Worm (Caenorhabditis elegans) whole organism, young adult: ENCODE data around the gene T15B7.8.

Source experiments
- B0261.1 ChIP-seq: sonication (generic microtip); optimal IDR thresholded peaks from 2 replicates; lab custom pipeline; 2016; ENCODE audit warnings: mild to moderate bottlenecking, missing genetic modification characterization, moderate library complexity, missing compliant biosample characterization
- F22D6.2 ChIP-seq: sonication (generic microtip); optimal IDR thresholded peaks from 2 replicates; lab custom pipeline; 2016; ENCODE audit warnings: mild to moderate bottlenecking, missing genetic modification characterization, missing compliant biosample characterization
- F37B4.10 ChIP-seq: fragments of 200-800 bp; sonication (Bioruptor generic); IDR thresholded peaks from 2 replicates; pipeline ENCODE4 v1.3.6; 2022; ENCODE audit warnings: missing genetic modification characterization, missing compliant biosample characterization
- F52B5.7 ChIP-seq: sonication (generic microtip); optimal IDR thresholded peaks from 2 replicates; lab custom pipeline; 2016; ENCODE audit warnings: mild to moderate bottlenecking, missing genetic modification characterization, missing compliant biosample characterization
- Y53F4B.3 ChIP-seq: fragments of 200-800 bp; sonication (Bioruptor generic); IDR thresholded peaks from 2 replicates; pipeline ENCODE4 v1.3.6; 2022; ENCODE audit warnings: missing genetic modification reagents, missing genetic modification characterization, missing compliant biosample characterization
- Y53G8AR.9 ChIP-seq: fragments of 200-800 bp; sonication (Bioruptor generic); conservative IDR thresholded peaks from 2 replicates; pipeline ENCODE4 v1.3.6; 2022; ENCODE audit warnings: missing genetic modification reagents, missing genetic modification characterization, missing compliant biosample characterization
- aptf-2 ChIP-seq: fragments of 200-800 bp; sonication (Bioruptor generic); conservative IDR thresholded peaks from 2 replicates; pipeline ENCODE4 v1.3.6; 2022; ENCODE audit warnings: missing genetic modification reagents, missing genetic modification characterization, missing compliant biosample characterization
- cebp-1 ChIP-seq, 2 experiments: fragments of 200-800 bp in 1 of 2; sonication (Bioruptor generic) in 1 of 2; sonication (generic microtip) in 1 of 2; IDR thresholded peaks in 1 of 2; optimal IDR thresholded peaks in 1 of 2; 2 replicates each; pipeline versions ENCODE4 v1.3.6 to Lab custom; 2017 to 2022; ENCODE audit warnings: missing compliant biosample characterization in 2 of 2, missing genetic modification characterization in 2 of 2, mild to moderate bottlenecking in 1 of 2, missing genetic modification reagents in 1 of 2, moderate library complexity in 1 of 2
- ceh-100 ChIP-seq: fragments of 200-800 bp; sonication (Bioruptor generic); IDR thresholded peaks from 2 replicates; pipeline ENCODE4 v1.3.6; 2022; ENCODE audit warnings: missing genetic modification reagents, missing genetic modification characterization, missing compliant biosample characterization
- ceh-79 ChIP-seq: sonication (generic microtip); optimal IDR thresholded peaks from 2 replicates; lab custom pipeline; 2017; ENCODE audit warnings: mild to moderate bottlenecking, missing genetic modification characterization, missing compliant biosample characterization
- ceh-91 ChIP-seq: fragments of 200-800 bp; sonication (Bioruptor generic); IDR thresholded peaks from 2 replicates; pipeline ENCODE4 v1.3.6; 2022; ENCODE audit warnings: missing genetic modification reagents, missing genetic modification characterization, missing compliant biosample characterization
- dpl-1 ChIP-seq: fragments of 150-350 bp; optimal IDR thresholded peaks from 2 replicates; lab custom pipeline; 2014; ENCODE audit warnings: missing biosample characterization, missing genetic modification reagents, missing genetic modification characterization
- efl-1 ChIP-seq: fragments of 150-350 bp; optimal IDR thresholded peaks from 2 replicates; lab custom pipeline; 2014; ENCODE audit warnings: missing biosample characterization, missing genetic modification reagents, missing genetic modification characterization
- ekl-4 ChIP-seq: fragments of 200-800 bp; sonication (Bioruptor generic); IDR thresholded peaks from 2 replicates; pipeline ENCODE4 v1.3.6; 2022; ENCODE audit warnings: missing genetic modification reagents, missing genetic modification characterization, missing compliant biosample characterization
- ets-4 ChIP-seq: fragments of 200-800 bp; sonication (Bioruptor generic); optimal IDR thresholded peaks from 2 replicates; lab custom pipeline; 2018; ENCODE audit warnings: mild to moderate bottlenecking, missing genetic modification characterization, missing compliant biosample characterization
- fkh-3 ChIP-seq: sonication (generic microtip); optimal IDR thresholded peaks from 2 replicates; lab custom pipeline; 2016; ENCODE audit warnings: mild to moderate bottlenecking, missing genetic modification characterization, missing compliant biosample characterization
- him-1 ChIP-seq: sonication (generic microtip); optimal IDR thresholded peaks from 2 replicates; lab custom pipeline; 2016; ENCODE audit warnings: missing genotype, missing genetic modification reagents, missing genetic modification characterization, missing compliant biosample characterization
- hmg-1.2 ChIP-seq: fragments of 200-800 bp; sonication (Bioruptor generic); IDR thresholded peaks from 2 replicates; pipeline ENCODE4 v1.3.6; 2022; ENCODE audit warnings: missing genetic modification reagents, missing genetic modification characterization, missing compliant biosample characterization
- hsf-1 ChIP-seq: fragments of 200-800 bp; sonication (Bioruptor generic); IDR thresholded peaks from 2 replicates; pipeline ENCODE4 v1.3.6; 2022; ENCODE audit warnings: missing genetic modification reagents, missing genetic modification characterization, missing compliant biosample characterization
- let-526 ChIP-seq: fragments of 200-800 bp; sonication (Bioruptor generic); IDR thresholded peaks from 2 replicates; pipeline ENCODE4 v1.3.6; 2022; ENCODE audit warnings: missing genetic modification reagents, missing genetic modification characterization, missing compliant biosample characterization
- lin-54 ChIP-seq: fragments of 200-800 bp; sonication (Bioruptor generic); optimal IDR thresholded peaks from 2 replicates; lab custom pipeline; 2018; ENCODE audit warnings: mild to moderate bottlenecking, missing genetic modification characterization, missing compliant biosample characterization
- lsl-1 ChIP-seq: fragments of 200-800 bp; sonication (Bioruptor generic); optimal IDR thresholded peaks from 2 replicates; lab custom pipeline; 2018; ENCODE audit warnings: mild to moderate bottlenecking, missing genetic modification characterization, moderate library complexity, missing compliant biosample characterization
- madf-6 ChIP-seq: fragments of 200-800 bp; sonication (Bioruptor generic); IDR thresholded peaks from 2 replicates; pipeline ENCODE4 v1.3.6; 2022; ENCODE audit warnings: missing genetic modification reagents, missing genetic modification characterization, missing compliant biosample characterization
- mcd-1 ChIP-seq: fragments of 200-800 bp; sonication (Bioruptor generic); IDR thresholded peaks from 2 replicates; pipeline ENCODE4 v1.3.6; 2022; ENCODE audit warnings: missing genetic modification reagents, missing genetic modification characterization, missing compliant biosample characterization
- mel-28 ChIP-seq: sonication (generic microtip); optimal IDR thresholded peaks from 2 replicates; lab custom pipeline; 2016; ENCODE audit warnings: borderline replicate concordance, mild to moderate bottlenecking, missing genetic modification characterization, missing compliant biosample characterization
- nfya-2 ChIP-seq: fragments of 200-800 bp; sonication (Bioruptor generic); IDR thresholded peaks from 2 replicates; pipeline ENCODE4 v1.3.6; 2022; ENCODE audit warnings: missing genetic modification reagents, missing genetic modification characterization, missing compliant biosample characterization
- nfyb-1 ChIP-seq: fragments of 200-800 bp; sonication (Bioruptor generic); IDR thresholded peaks from 2 replicates; pipeline ENCODE4 v1.3.6; 2022; ENCODE audit warnings: missing genetic modification reagents, missing genetic modification characterization, missing compliant biosample characterization
- nhr-179 ChIP-seq: sonication (generic microtip); optimal IDR thresholded peaks from 2 replicates; lab custom pipeline; 2016; ENCODE audit warnings: mild to moderate bottlenecking, missing genetic modification characterization, missing compliant biosample characterization
- nhr-80 ChIP-seq: sonication (generic microtip); optimal IDR thresholded peaks from 2 replicates; lab custom pipeline; 2016; ENCODE audit warnings: missing genetic modification characterization, missing compliant biosample characterization
- pha-4 ChIP-seq: fragments of 150-350 bp; sonication (generic microtip); optimal IDR thresholded peaks from 2 replicates; lab custom pipeline; 2014; ENCODE audit warnings: missing biosample characterization, missing genetic modification reagents, missing genetic modification characterization
- sea-2 ChIP-seq: fragments of 200-800 bp; sonication (Bioruptor generic); IDR thresholded peaks from 2 replicates; pipeline ENCODE4 v1.3.6; 2022; ENCODE audit warnings: missing genetic modification characterization, missing compliant biosample characterization
- snpc-1.1 ChIP-seq: sonication (generic microtip); optimal IDR thresholded peaks from 2 replicates; lab custom pipeline; 2017; ENCODE audit warnings: missing genetic modification characterization, mild to moderate bottlenecking, missing compliant biosample characterization, antibody characterized with exemption, moderate library complexity, missing genotype, missing genetic modification reagents; ENCODE audit not compliant: insufficient read depth
- snpc-3.4 ChIP-seq: sonication (generic microtip); optimal IDR thresholded peaks from 2 replicates; lab custom pipeline; 2017; ENCODE audit warnings: missing genetic modification characterization, mild to moderate bottlenecking, missing compliant biosample characterization, antibody characterized with exemption, moderate library complexity, missing genotype, missing genetic modification reagents
- tbp1 ChIP-seq: fragments of 200-800 bp; sonication (Bioruptor generic); optimal IDR thresholded peaks from 2 replicates; lab custom pipeline; 2018; ENCODE audit warnings: mild to moderate bottlenecking, missing genetic modification characterization, missing compliant biosample characterization
- tbx-9 ChIP-seq: sonication (generic microtip); optimal IDR thresholded peaks from 2 replicates; lab custom pipeline; 2016; ENCODE audit warnings: borderline replicate concordance, missing genetic modification characterization, inconsistent platforms, missing compliant biosample characterization
- unc-130 ChIP-seq: sonication (generic microtip); optimal IDR thresholded peaks from 2 replicates; lab custom pipeline; 2016; ENCODE audit warnings: missing genetic modification reagents, missing genetic modification characterization, missing compliant biosample characterization
- zfh-2 ChIP-seq: fragments of 200-800 bp; sonication (Bioruptor generic); conservative IDR thresholded peaks from 2 replicates; pipeline ENCODE4 v1.3.6; 2022; ENCODE audit warnings: missing genetic modification reagents, missing genetic modification characterization, missing compliant biosample characterization
- zim-3 ChIP-seq: sonication (generic microtip); optimal IDR thresholded peaks from 2 replicates; lab custom pipeline; 2017; ENCODE audit warnings: mild to moderate bottlenecking, missing genetic modification characterization, moderate library complexity, missing compliant biosample characterization
- ztf-6 ChIP-seq: fragments of 200-800 bp; sonication (Bioruptor generic); IDR thresholded peaks from 2 replicates; pipeline ENCODE4 v1.3.6; 2022; ENCODE audit warnings: missing genetic modification reagents, missing genetic modification characterization, missing compliant biosample characterization

Gene T15B7.8

DNA sequence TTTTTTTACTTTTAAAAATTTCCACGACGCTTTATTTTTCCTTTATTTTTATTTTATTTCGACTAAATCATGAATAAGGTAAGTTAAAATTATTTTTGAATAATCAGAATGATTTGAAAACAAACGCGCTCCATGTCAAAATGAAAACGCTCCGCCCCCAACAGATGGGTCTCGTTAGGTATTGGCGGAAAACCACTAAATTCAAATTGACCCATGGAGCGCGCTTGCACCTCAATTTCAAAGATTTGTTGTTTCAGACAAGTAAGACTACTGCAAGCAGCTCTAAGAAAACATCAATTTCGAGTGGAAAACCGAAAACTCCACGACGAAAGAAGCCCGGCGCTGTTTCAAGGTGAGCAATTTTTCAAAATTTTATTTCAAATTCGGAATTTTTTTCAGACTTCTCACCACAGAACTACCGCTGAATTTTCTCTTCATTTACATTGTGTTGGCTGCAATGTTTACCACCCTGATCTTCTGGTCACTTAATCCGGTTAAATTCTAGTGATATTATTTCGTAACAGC lies 33.6 kb upstream of the T15B7.8 start, which contains the start of gene ZC404.2:
ZC404.2 (plus strand) TSS at position 47 of the 525 bp plus-strand sequence.
- TF ChIP-seq pha-4 (tag; lab: Kevin White, UChicago) (no peak), ekl-4 (GFP tag; lab: Robert Waterston, UW) (0 out of 2 replicates have a peak, but pooled peaks have one; percentile 14), hmg-1.2 (0 out of 2 replicates have a peak, but pooled peaks have one; percentile 13), snpc-1.1 (no peak), Y53G8AR.9 (0 out of 2 replicates have a peak, but pooled peaks have one; percentile 51), ztf-6 (GFP tag; lab: Robert Waterston, UW) (no peak), mcd-1 (peak; percentile 30; the same call in 1 of the 2 replicates), him-1 (tag; lab: Kevin White, UChicago) (no peak), F52B5.7 (tag; lab: Kevin White, UChicago) (peak; percentile 36), zim-3 (tag; lab: Kevin White, UChicago) (no peak), cebp-1 (GFP tag; IDR thresholded peaks at IDR 0.05; lab: Robert Waterston, UW) (no peak), cebp-1 (tag; optimal IDR thresholded peaks at IDR 0.05; lab: Kevin White, UChicago) (peak; percentile 10), F37B4.10 (GFP tag; lab: Robert Waterston, UW) (no peak), zfh-2 (GFP tag; lab: Robert Waterston, UW) (no peak), ceh-100 (GFP tag; lab: Robert Waterston, UW) (no peak), snpc-3.4 (tag; lab: Kevin White, UChicago) (no peak), ceh-91 (GFP tag; lab: Robert Waterston, UW) (peak; percentile 34; the same call in 1 of the 2 replicates), nhr-80 (tag; lab: Kevin White, UChicago) (no peak), sea-2 (GFP tag; lab: Robert Waterston, UW) (no peak)
- TF ChIP-seq, all 124 proteins: peak for 7

ce11 chrV:6792565-6792964 lies 29.0 kb upstream of the T15B7.8 start, which contains the start of gene gck-2:
Gene gck-2 (minus strand): TSS chrV:6792665.
- TF ChIP-seq nfyb-1 (GFP tag; lab: Robert Waterston, UW) (no peak), Y53F4B.3 (GFP tag; lab: Robert Waterston, UW) (no peak), sea-2 (GFP tag; lab: Robert Waterston, UW) (no peak), let-526 (GFP tag; lab: Robert Waterston, UW) (no peak), ekl-4 (GFP tag; lab: Robert Waterston, UW) (no peak), unc-130 (no peak), B0261.1 (no peak), tbx-9 (tag; lab: Kevin White, UChicago) (no peak), ceh-79 (no peak), aptf-2 (GFP tag; lab: Robert Waterston, UW) (no peak), nfya-2 (GFP tag; lab: Robert Waterston, UW) (no peak)

DNA sequence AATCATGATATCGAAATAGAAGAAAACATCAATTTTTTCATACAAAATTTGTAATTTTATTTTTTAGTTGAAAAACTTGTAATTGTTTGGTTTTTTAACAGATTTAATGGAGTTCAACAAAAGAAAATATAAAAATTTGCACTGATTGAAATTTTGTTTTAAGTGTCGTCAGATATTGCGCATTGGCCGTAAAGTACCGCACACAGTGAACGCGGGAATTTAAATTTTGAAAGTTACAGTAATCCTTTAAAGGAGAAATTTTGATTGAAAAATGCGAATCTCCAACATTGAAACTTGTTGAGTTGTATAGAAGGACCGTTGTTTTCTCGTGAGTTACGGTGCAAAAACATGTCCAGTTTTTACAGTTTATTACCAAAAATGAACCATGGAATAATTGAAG lies 28.6 kb upstream of the T15B7.8 start:
- TF ChIP-seq mel-28 (tag; lab: Kevin White, UChicago) (no peak), nhr-179 (tag; lab: Kevin White, UChicago) (no peak), dpl-1 (peak; percentile 29), lin-54 (GFP tag; lab: Kevin White, UChicago) (peak; percentile 74), cebp-1 (GFP tag; IDR thresholded peaks at IDR 0.05; lab: Robert Waterston, UW) (no peak), cebp-1 (tag; optimal IDR thresholded peaks at IDR 0.05; lab: Kevin White, UChicago) (no peak), hsf-1 (no peak), nfyb-1 (GFP tag; lab: Robert Waterston, UW) (no peak), F22D6.2 (tag; lab: Kevin White, UChicago) (no peak), fkh-3 (tag; lab: Kevin White, UChicago) (no peak), madf-6 (GFP tag; lab: Robert Waterston, UW) (peak; percentile 53; the same call in 1 of the 2 replicates), efl-1 (GFP tag; lab: Kevin White, UChicago) (peak; percentile 80), lsl-1 (GFP tag; lab: Kevin White, UChicago) (peak; percentile 45), ets-4 (no peak), tbp1 (GFP tag; lab: Kevin White, UChicago) (no peak)
